Fruit fly (Drosophila melanogaster): ENCODE data around the gene msk.

The msk gene

dm6 chr3L:8096106-8096558 is 19.8 kb upstream of the msk start (continued):
- TF ChIP-seq dati (GFP tag; IDR thresholded peaks at IDR 0.05) (no peak), CG1024 (GFP tag; IDR thresholded peaks at IDR 0.05) (peak; percentile 59), CG10462 (GFP tag; optimal IDR thresholded peaks at IDR 0.05) (peak; percentile 80), tin (GFP tag; optimal IDR thresholded peaks at IDR 0.05) (peak; percentile 90), CG14050 (GFP tag; IDR thresholded peaks at IDR 0.05) (peak; percentile 89), CG18011 (GFP tag; optimal IDR thresholded peaks at IDR 0.05) (peak; percentile 83), ac (GFP tag; optimal IDR thresholded peaks at IDR 0.05) (no peak), ham (GFP tag; IDR thresholded peaks at IDR 0.05) (peak; percentile 93), D19A (tag; optimal IDR thresholded peaks at IDR 0.05) (peak; percentile 87), rib (GFP tag; IDR thresholded peaks at IDR 0.05) (peak; percentile 97), CG16813 (GFP tag; IDR thresholded peaks at IDR 0.05; ENCODE audit: partially characterized antibody) (no peak), Hr3 (GFP tag; optimal IDR thresholded peaks at IDR 0.05) (peak; percentile 94), vnd (GFP tag; IDR thresholded peaks at IDR 0.05; ENCODE audit: partially characterized antibody) (no peak), gcm2 (GFP tag; optimal IDR thresholded peaks at IDR 0.05) (peak; percentile 69), CG17568 (GFP tag; optimal IDR thresholded peaks at IDR 0.05) (peak; percentile 89), Ptx1 (GFP tag; IDR thresholded peaks at IDR 0.05) (peak; percentile 96), Dfd (GFP tag; optimal IDR thresholded peaks at IDR 0.05) (no peak), Awh (GFP tag; IDR thresholded peaks at IDR 0.05) (peak; percentile 79), CHES-1-like (GFP tag; optimal IDR thresholded peaks at IDR 0.05) (peak; percentile 75), NFAT (GFP tag; IDR thresholded peaks at IDR 0.05) (peak; percentile 92), ro (GFP tag; IDR thresholded peaks at IDR 0.05) (peak; percentile 77), CG15479 (GFP tag; optimal IDR thresholded peaks at IDR 0.05) (no peak), Poxn (GFP tag; IDR thresholded peaks at IDR 0.05) (peak; percentile 96), dmrt99B (tag; optimal IDR thresholded peaks at IDR 0.05) (peak; percentile 96), mld (GFP tag; IDR thresholded peaks at IDR 0.05; ENCODE audit: partially characterized antibody) (no peak), CG7963 (GFP tag; IDR thresholded peaks at IDR 0.05; ENCODE audit: partially characterized antibody) (no peak), Fer3 (tag; optimal IDR thresholded peaks at IDR 0.05) (peak; percentile 98), dm (GFP tag; optimal IDR thresholded peaks at IDR 0.05) (peak; percentile 55), kay (GFP tag; optimal IDR thresholded peaks at IDR 0.05) (peak; percentile 83), Sry-δ (GFP tag; optimal IDR thresholded peaks at IDR 0.05) (peak; percentile 28), nerfin-1 (tag; optimal IDR thresholded peaks at IDR 0.05) (peak; percentile 65), lola (GFP tag; optimal IDR thresholded peaks at IDR 0.05) (no peak), esg (GFP tag; conservative IDR thresholded peaks at IDR 0.05) (peak; percentile 94), danr (GFP tag; IDR thresholded peaks at IDR 0.05) (peak; percentile 89), gce (GFP tag; IDR thresholded peaks at IDR 0.05) (peak; percentile 76; the same call in 1 of the 3 replicates), slou (GFP tag; optimal IDR thresholded peaks at IDR 0.05) (peak; percentile 89), Myb (GFP tag; optimal IDR thresholded peaks at IDR 0.05) (peak; percentile 64), ems (GFP tag; optimal IDR thresholded peaks at IDR 0.05) (peak; percentile 88), CG34224 (GFP tag; IDR thresholded peaks at IDR 0.05; ENCODE audit: partially characterized antibody) (no peak), Trl (optimal IDR thresholded peaks at IDR 0.05) (peak in 1 of 2 experiments; percentile 73), Trl (GFP tag; optimal IDR thresholded peaks at IDR 0.05) (peak; percentile 72), CG7271 (tag; optimal IDR thresholded peaks at IDR 0.05) (no peak), chm (GFP tag; IDR thresholded peaks at IDR 0.05) (peak; percentile 78; the same call in 1 of the 2 replicates), MTF-1 (GFP tag; optimal IDR thresholded peaks at IDR 0.05; ENCODE audit: borderline replicate concordance) (peak; percentile 61), ab (GFP tag; optimal IDR thresholded peaks at IDR 0.05) (peak; percentile 20), CG1647 (GFP tag; optimal IDR thresholded peaks at IDR 0.05) (peak; percentile 81), fd102C (GFP tag; optimal IDR thresholded peaks at IDR 0.05) (no peak), Ets97D (GFP tag; optimal IDR thresholded peaks at IDR 0.05) (peak; percentile 53), Lhr (GFP tag; optimal IDR thresholded peaks at IDR 0.05) (peak; percentile 37), CG15269 (tag; optimal IDR thresholded peaks at IDR 0.05) (peak; percentile 98)

Data from whole organism, embryonic.